Worm (Caenorhabditis elegans) whole organism, L1 larva: ENCODE data around the gene F21F8.5.

Experiments
- Y116A8C.19 ChIP-seq: sonication (generic microtip); optimal IDR thresholded peaks from 2 replicates; lab custom pipeline; 2016; ENCODE audit warnings: missing compliant biosample characterization, missing genetic modification characterization, borderline replicate concordance
- blmp-1 ChIP-seq: fragments of 150-350 bp; optimal IDR thresholded peaks from 2 replicates; lab custom pipeline; 2014; ENCODE audit warnings: missing biosample characterization, missing genetic modification characterization
- ces-1 ChIP-seq: fragments of 150-350 bp; optimal IDR thresholded peaks from 2 replicates; lab custom pipeline; 2014; ENCODE audit warnings: missing biosample characterization, missing genetic modification reagents, missing genetic modification characterization
- dsc-1 ChIP-seq: sonication (generic microtip); optimal IDR thresholded peaks from 2 replicates; lab custom pipeline; 2016; ENCODE audit warnings: mild to moderate bottlenecking, missing genetic modification characterization, missing compliant biosample characterization
- efl-1 ChIP-seq, 4 experiments: fragments of 150-350 bp; optimal IDR thresholded peaks in 3 of 4; peaks in 1 of 4; 1 replicate in 1 of 4; 2 replicates in 3 of 4; lab custom pipeline; 2014; ENCODE audit warnings: missing biosample characterization in 2 of 4, missing genetic modification characterization in 2 of 4, missing genetic modification reagents in 2 of 4
- elt-2 ChIP-seq: sonication (generic microtip); optimal IDR thresholded peaks from 2 replicates; lab custom pipeline; 2016; ENCODE audit warnings: missing genetic modification characterization, mild to moderate bottlenecking, inconsistent platforms, missing compliant biosample characterization, missing genetic modification reagents
- fkh-10 ChIP-seq: sonication (generic microtip); optimal IDR thresholded peaks from 2 replicates; lab custom pipeline; 2017; ENCODE audit warnings: missing biosample characterization, missing genetic modification reagents, missing genetic modification characterization
- fkh-4 ChIP-seq: sonication (generic microtip); optimal IDR thresholded peaks from 2 replicates; lab custom pipeline; 2016; ENCODE audit warnings: missing compliant biosample characterization, missing genetic modification characterization, borderline replicate concordance
- hlh-17 ChIP-seq: fragments of 200-800 bp; sonication (Bioruptor generic); optimal IDR thresholded peaks from 2 replicates; lab custom pipeline; 2018; ENCODE audit warnings: missing genetic modification characterization, mild to moderate bottlenecking, missing compliant biosample characterization, moderate library complexity, borderline replicate concordance
- hpl-2 ChIP-seq: fragments of 150-350 bp; optimal IDR thresholded peaks from 2 replicates; lab custom pipeline; 2014; ENCODE audit warnings: missing biosample characterization, missing genetic modification reagents, missing genetic modification characterization
- lin-14 ChIP-seq: fragments of 200-800 bp; sonication (Bioruptor generic); optimal IDR thresholded peaks from 2 replicates; lab custom pipeline; 2018; ENCODE audit warnings: mild to moderate bottlenecking, missing genetic modification characterization, moderate library complexity, missing compliant biosample characterization
- lin-35 ChIP-seq, 2 experiments: fragments of 150-350 bp; optimal IDR thresholded peaks; 2 replicates each; lab custom pipeline; 2014; ENCODE audit warnings: missing biosample characterization in 2 of 2, missing genetic modification characterization in 2 of 2, missing genetic modification reagents in 2 of 2
- lin-39 ChIP-seq: fragments of 150-350 bp; optimal IDR thresholded peaks from 2 replicates; lab custom pipeline; 2014; ENCODE audit warnings: missing biosample characterization, missing genetic modification reagents, missing genetic modification characterization
- nhr-20 ChIP-seq: sonication (generic microtip); optimal IDR thresholded peaks from 2 replicates; lab custom pipeline; 2016; ENCODE audit warnings: mild to moderate bottlenecking, missing genetic modification characterization, missing compliant biosample characterization
- nhr-28 ChIP-seq: fragments of 150-350 bp; optimal IDR thresholded peaks from 2 replicates; lab custom pipeline; 2014; ENCODE audit warnings: missing biosample characterization, missing genetic modification characterization
- nhr-71 ChIP-seq: sonication (generic microtip); optimal IDR thresholded peaks from 2 replicates; lab custom pipeline; 2016; ENCODE audit warnings: mild to moderate bottlenecking, missing genetic modification characterization, moderate library complexity, missing compliant biosample characterization
- pqm-1 ChIP-seq: sonication (generic microtip); optimal IDR thresholded peaks from 3 replicates; lab custom pipeline; 2017; ENCODE audit warnings: missing biosample characterization, missing genetic modification characterization
- unc-98 ChIP-seq: fragments of 200-800 bp; sonication (Bioruptor generic); IDR thresholded peaks from 2 replicates; pipeline ENCODE4 v1.3.6; 2022; ENCODE audit warnings: missing genetic modification characterization, missing compliant biosample characterization
- vab-15 ChIP-seq: sonication (generic microtip); optimal IDR thresholded peaks from 2 replicates; lab custom pipeline; 2017; ENCODE audit warnings: missing genotype, mild to moderate bottlenecking, missing genetic modification characterization, missing compliant biosample characterization
- zip-4 ChIP-seq: fragments of 200-800 bp; sonication (Bioruptor generic); optimal IDR thresholded peaks from 2 replicates; lab custom pipeline; 2018; ENCODE audit warnings: mild to moderate bottlenecking, missing genetic modification characterization, moderate library complexity, missing compliant biosample characterization
- ztf-4 ChIP-seq: fragments of 150-350 bp; optimal IDR thresholded peaks from 2 replicates; lab custom pipeline; 2014; ENCODE audit warnings: missing biosample characterization, missing genetic modification characterization

Gene F21F8.5

DNA sequence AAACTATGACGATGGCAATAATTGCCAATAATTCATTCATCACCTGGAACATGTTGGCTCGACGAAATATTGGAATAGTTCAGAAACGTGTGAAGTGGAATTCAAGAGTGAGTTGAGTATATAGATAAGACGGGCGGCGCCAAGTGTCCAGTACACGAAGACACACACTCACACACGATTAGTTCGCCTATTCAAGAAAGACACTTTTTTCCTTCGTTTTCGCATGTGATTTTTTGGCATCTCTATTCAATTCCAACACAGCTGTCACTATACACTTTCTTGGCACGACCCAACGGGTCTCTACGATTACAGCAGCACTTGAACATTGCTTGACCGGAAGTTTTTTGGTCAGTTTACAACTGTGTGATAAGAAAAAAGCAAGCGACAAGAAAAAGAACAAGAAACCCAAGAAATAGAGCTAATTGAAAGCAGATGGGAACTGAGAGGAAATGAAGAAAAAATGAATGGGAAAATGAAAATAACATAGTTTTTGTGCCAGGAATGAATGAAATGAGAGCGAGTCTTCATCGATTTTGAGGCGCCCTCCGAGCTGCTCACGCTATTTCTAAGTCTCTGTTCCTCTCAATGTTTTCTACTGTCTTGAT, 48.4 kb downstream of the F21F8.5 start, which contains the start of gene K07C11.8:
TSS of gene K07C11.8 (minus strand) at position 224 of the 605 bp plus-strand sequence.
- TF ChIP-seq lin-14 (GFP tag; lab: Kevin White, UChicago) (peak; percentile 56), fkh-4 (peak; percentile 23), nhr-20 (tag; lab: Kevin White, UChicago) (no peak), nhr-71 (tag; lab: Kevin White, UChicago) (peak; percentile 10), pqm-1 (tag; lab: Kevin White, UChicago) (no peak), efl-1 (optimal IDR thresholded peaks at IDR 0.05; lab: Kevin White, UChicago) (no peak), efl-1 (GFP tag; optimal IDR thresholded peaks at IDR 0.05 in 1 of 2; lab: Kevin White, UChicago) (peak in 1 of 2 experiments; percentile 82), hlh-17 (GFP tag; lab: Kevin White, UChicago) (no peak), fkh-10 (GFP tag; lab: Kevin White, UChicago) (peak; percentile 51), dsc-1 (tag; lab: Kevin White, UChicago) (peak; percentile 88), lin-35 (GFP tag; optimal IDR thresholded peaks at IDR 0.05; lab: Kevin White, UChicago) (peak in 1 of 2 experiments; percentile 13)

DNA sequence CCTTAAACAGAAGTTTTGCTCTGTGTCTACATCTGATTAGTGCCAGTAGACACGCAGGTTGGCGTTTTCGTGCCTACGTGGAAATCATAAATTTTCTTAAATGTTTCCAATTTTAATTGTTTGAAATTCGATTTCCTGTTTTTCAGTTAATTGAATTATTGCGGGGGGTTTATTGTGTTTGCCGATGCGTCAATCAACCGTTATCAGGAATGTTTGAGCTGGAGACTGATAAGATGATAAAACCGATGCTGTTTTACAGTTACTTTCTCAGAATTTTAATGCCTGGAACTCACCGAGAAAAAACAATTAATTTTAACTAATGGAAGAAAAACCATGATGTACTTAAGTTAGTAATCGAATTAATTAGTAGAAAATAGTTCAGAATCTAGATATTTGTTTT, 49.0 kb downstream of the F21F8.5 start:
- no peak for TF ChIP-seq lin-35 (GFP tag; optimal IDR thresholded peaks at IDR 0.05; lab: Kevin White, UChicago)
- TF ChIP-seq ces-1, result no peak
- no peak for TF ChIP-seq zip-4 (GFP tag; lab: Kevin White, UChicago)
- no peak for TF ChIP-seq Y116A8C.19
- no peak for TF ChIP-seq hpl-2 (GFP tag; lab: Kevin White, UChicago)
- TF ChIP-seq nhr-28 (tag; lab: Kevin White, UChicago), result no peak
- no peak for TF ChIP-seq vab-15 (tag; lab: Kevin White, UChicago)
- no peak for TF ChIP-seq blmp-1 (tag; lab: Kevin White, UChicago)
- TF ChIP-seq pqm-1 (tag; lab: Kevin White, UChicago), result peak; percentile 91
- no peak for TF ChIP-seq lin-39 (tag; lab: Kevin White, UChicago)
- TF ChIP-seq unc-98, result no peak
- no peak for TF ChIP-seq ztf-4 (tag; lab: Kevin White, UChicago)
- peak; percentile 74 for TF ChIP-seq elt-2 (tag; lab: Kevin White, UChicago)
- no peak for TF ChIP-seq efl-1 (optimal IDR thresholded peaks at IDR 0.05; lab: Kevin White, UChicago)
- TF ChIP-seq efl-1 (GFP tag; optimal IDR thresholded peaks at IDR 0.05 in 1 of 2; lab: Kevin White, UChicago), result peak in 1 of 2 experiments; percentile 58
